Worm (Caenorhabditis elegans) whole organism, L1 larva: Measurements from ENCODE around the gene prk-1.

Source experiments
- egl-27 ChIP-seq, 2 experiments: fragments of 150-350 bp in 1 of 2; sonication (generic microtip); optimal IDR thresholded peaks; 3 replicates each; lab custom pipeline; 2017 to 2018; ENCODE audit warnings: missing biosample characterization in 2 of 2, missing genetic modification characterization in 2 of 2, missing genetic modification reagents in 2 of 2
- nhr-20 ChIP-seq: sonication (generic microtip); optimal IDR thresholded peaks from 2 replicates; lab custom pipeline; 2016; ENCODE audit warnings: mild to moderate bottlenecking, missing genetic modification characterization, missing compliant biosample characterization
- nhr-237 ChIP-seq: fragments of 150-350 bp; optimal IDR thresholded peaks from 2 replicates; lab custom pipeline; 2014; ENCODE audit warnings: missing biosample characterization, missing genetic modification characterization
- nhr-77 ChIP-seq: fragments of 150-350 bp; optimal IDR thresholded peaks from 2 replicates; lab custom pipeline; 2014; ENCODE audit warnings: missing biosample characterization, missing genetic modification characterization
- pag-3 ChIP-seq: sonication (generic microtip); optimal IDR thresholded peaks from 2 replicates; lab custom pipeline; 2017; ENCODE audit warnings: missing genetic modification characterization, mild to moderate bottlenecking, missing compliant biosample characterization, antibody characterized with exemption, borderline replicate concordance; ENCODE audit not compliant: insufficient read depth
- pqm-1 ChIP-seq: sonication (generic microtip); optimal IDR thresholded peaks from 3 replicates; lab custom pipeline; 2017; ENCODE audit warnings: missing biosample characterization, missing genetic modification characterization
- sptf-1 ChIP-seq: fragments of 150-350 bp; optimal IDR thresholded peaks from 2 replicates; lab custom pipeline; 2014; ENCODE audit warnings: missing biosample characterization, missing genetic modification characterization
- ztf-11 ChIP-seq, 2 experiments: sonication (generic microtip); optimal IDR thresholded peaks; 2 replicates each; lab custom pipeline; 2016 to 2017; ENCODE audit warnings: missing genetic modification characterization in 2 of 2, missing biosample characterization in 1 of 2, missing compliant biosample characterization in 1 of 2

DNA sequence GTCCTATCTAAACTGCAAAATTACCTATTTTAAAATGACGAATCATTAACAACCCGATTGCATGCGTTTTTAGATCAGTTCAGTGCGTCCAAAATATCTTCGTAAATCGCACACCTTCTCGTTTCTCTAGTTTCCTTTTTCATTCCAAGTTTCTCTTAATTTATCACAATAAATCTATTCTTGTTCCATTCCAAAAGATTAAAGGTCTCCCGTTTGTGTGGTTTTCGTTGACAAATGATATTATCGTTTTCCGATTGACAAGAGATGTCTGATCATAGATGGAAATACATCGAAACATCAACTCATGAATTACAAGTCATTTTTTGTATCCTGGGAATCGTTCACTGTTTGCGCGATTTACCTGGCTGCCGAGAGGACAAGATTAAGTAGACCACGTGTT lies 3.2 kb downstream of the prk-1 start:
- TF ChIP-seq nhr-77 (tag; lab: Kevin White, UChicago) (no peak), pqm-1 (no peak), pag-3 (tag; lab: Kevin White, UChicago) (no peak), nhr-237 (tag; lab: Kevin White, UChicago) (no peak), egl-27 (tag; optimal IDR thresholded peaks at IDR 0.05; lab: Kevin White, UChicago) (no peak), sptf-1 (tag; lab: Kevin White, UChicago) (no peak), ztf-11 (tag; optimal IDR thresholded peaks at IDR 0.05; lab: Kevin White, UChicago) (no peak), nhr-20 (peak; percentile 21)
